Worm (Caenorhabditis elegans) whole organism, L4 larva: ENCODE results near the gene memi-3.
"Not testable (repeated sequence)": the region's sequence is repeated elsewhere in the genome, so short reads cannot be mapped to it uniquely, and the experiment has no call there.

ENCODE experiments used
- F10B5.3 ChIP-seq: sonication (generic microtip); optimal IDR thresholded peaks from 2 replicates; lab custom pipeline; 2016; ENCODE audit warnings: mild to moderate bottlenecking, missing genetic modification characterization, missing compliant biosample characterization
- F26F4.8 ChIP-seq: fragments of 200-800 bp; sonication (Bioruptor generic); conservative IDR thresholded peaks from 2 replicates; pipeline ENCODE4 v1.3.6; 2022; ENCODE audit warnings: missing genetic modification characterization, missing compliant biosample characterization
- F49E8.2 ChIP-seq: sonication (generic microtip); optimal IDR thresholded peaks from 2 replicates; lab custom pipeline; 2016; ENCODE audit warnings: missing compliant biosample characterization, mild to moderate bottlenecking, missing genetic modification characterization, borderline replicate concordance
- Y105C5A.15 ChIP-seq: fragments of 200-800 bp; sonication (Bioruptor generic); IDR thresholded peaks from 2 replicates; pipeline ENCODE4 v1.3.6; 2022; ENCODE audit warnings: missing genetic modification characterization, missing compliant biosample characterization
- Y48G9A.11 ChIP-seq: fragments of 200-800 bp; sonication (Bioruptor generic); IDR thresholded peaks from 2 replicates; pipeline ENCODE4 v1.3.6; 2022; ENCODE audit warnings: missing genetic modification reagents, missing genetic modification characterization, missing compliant biosample characterization
- Y5F2A.4 ChIP-seq: fragments of 200-800 bp; sonication (Bioruptor generic); optimal IDR thresholded peaks from 2 replicates; lab custom pipeline; 2018; ENCODE audit warnings: mild to moderate bottlenecking, missing genetic modification characterization, missing compliant biosample characterization
- arid-1 ChIP-seq: fragments of 200-800 bp; sonication (Bioruptor generic); conservative IDR thresholded peaks from 2 replicates; pipeline ENCODE4 v1.3.6; 2022; ENCODE audit warnings: missing genetic modification reagents, missing genetic modification characterization, missing compliant biosample characterization
- ceh-28 ChIP-seq: fragments of 150-350 bp; optimal IDR thresholded peaks from 2 replicates; lab custom pipeline; 2014; ENCODE audit warnings: missing biosample characterization, missing genetic modification reagents, missing genetic modification characterization
- ctbp-1 ChIP-seq: fragments of 200-800 bp; sonication (Bioruptor generic); IDR thresholded peaks from 2 replicates; pipeline ENCODE4 v1.3.6; 2022; ENCODE audit warnings: missing genetic modification reagents, missing genetic modification characterization, missing compliant biosample characterization
- dmd-8 ChIP-seq: fragments of 200-800 bp; sonication (Bioruptor generic); IDR thresholded peaks from 2 replicates; pipeline ENCODE4 v1.3.6; 2022; ENCODE audit warnings: missing genetic modification characterization, missing compliant biosample characterization
- hif-1 ChIP-seq, 2 experiments: sonication (generic microtip); optimal IDR thresholded peaks; 2 replicates each; lab custom pipeline; 2016 to 2017; ENCODE audit warnings: missing compliant biosample characterization in 2 of 2, missing genetic modification characterization in 2 of 2, missing genetic modification reagents in 2 of 2, missing genotype in 2 of 2, mild to moderate bottlenecking in 1 of 2
- jun-1 ChIP-seq: fragments of 150-350 bp; optimal IDR thresholded peaks from 2 replicates; lab custom pipeline; 2014; ENCODE audit warnings: missing biosample characterization, missing genetic modification reagents, missing genetic modification characterization
- lim-7 ChIP-seq: fragments of 200-800 bp; sonication (Bioruptor generic); IDR thresholded peaks from 2 replicates; pipeline ENCODE4 v1.3.6; 2022; ENCODE audit warnings: missing genetic modification characterization, missing compliant biosample characterization
- lin-15B ChIP-seq: fragments of 150-350 bp; sonication (generic microtip); optimal IDR thresholded peaks from 3 replicates; lab custom pipeline; 2014; ENCODE audit warnings: missing biosample characterization, missing genetic modification characterization
- lin-38 ChIP-seq: fragments of 200-800 bp; sonication (Bioruptor generic); IDR thresholded peaks from 2 replicates; pipeline ENCODE4 v1.3.6; 2022; ENCODE audit warnings: missing genetic modification reagents, missing genetic modification characterization, missing compliant biosample characterization
- mes-2 ChIP-seq: sonication (generic microtip); optimal IDR thresholded peaks from 2 replicates; lab custom pipeline; 2016; ENCODE audit warnings: missing genotype, mild to moderate bottlenecking, missing genetic modification characterization, missing compliant biosample characterization; ENCODE audit not compliant: poor library complexity, severe bottlenecking
- nhr-10 ChIP-seq: fragments of 150-350 bp; optimal IDR thresholded peaks from 2 replicates; lab custom pipeline; 2014; ENCODE audit warnings: missing biosample characterization, missing genetic modification characterization
- nhr-41 ChIP-seq: fragments of 200-800 bp; sonication (Bioruptor generic); IDR thresholded peaks from 2 replicates; pipeline ENCODE4 v1.3.6; 2022; ENCODE audit warnings: missing genetic modification reagents, missing genetic modification characterization, missing compliant biosample characterization
- nhr-6 ChIP-seq: fragments of 150-350 bp; optimal IDR thresholded peaks from 2 replicates; lab custom pipeline; 2014; ENCODE audit warnings: missing biosample characterization, missing genetic modification characterization
- pha-4 ChIP-seq, 2 experiments: fragments of 150-350 bp in 1 of 2; fragments of 200-800 bp in 1 of 2; sonication (Bioruptor generic) in 1 of 2; IDR thresholded peaks in 1 of 2; optimal IDR thresholded peaks in 1 of 2; 2 replicates each; pipeline versions ENCODE4 v1.3.6 to Lab custom; 2014 to 2022; ENCODE audit warnings: missing genetic modification characterization in 2 of 2, missing genetic modification reagents in 2 of 2, missing biosample characterization in 1 of 2, missing compliant biosample characterization in 1 of 2
- snpc-1.2 ChIP-seq: fragments of 200-800 bp; sonication (Bioruptor generic); IDR thresholded peaks from 2 replicates; pipeline ENCODE4 v1.3.6; 2022; ENCODE audit warnings: missing genetic modification reagents, missing genetic modification characterization, missing compliant biosample characterization
- unc-130 ChIP-seq: sonication (generic microtip); optimal IDR thresholded peaks from 2 replicates; lab custom pipeline; 2016; ENCODE audit warnings: missing genetic modification reagents, missing genetic modification characterization, missing compliant biosample characterization
- unc-62 ChIP-seq, 3 experiments: fragments of 150-350 bp in 1 of 3; sonication (generic microtip); optimal IDR thresholded peaks in 2 of 3; peaks in 1 of 3; 1 replicate in 1 of 3; 2 replicates in 2 of 3; lab custom pipeline; 2014 to 2017; ENCODE audit warnings: missing biosample characterization in 3 of 3, missing genetic modification characterization in 3 of 3, missing genetic modification reagents in 3 of 3, missing genotype in 1 of 3

The memi-3 gene

DNA sequence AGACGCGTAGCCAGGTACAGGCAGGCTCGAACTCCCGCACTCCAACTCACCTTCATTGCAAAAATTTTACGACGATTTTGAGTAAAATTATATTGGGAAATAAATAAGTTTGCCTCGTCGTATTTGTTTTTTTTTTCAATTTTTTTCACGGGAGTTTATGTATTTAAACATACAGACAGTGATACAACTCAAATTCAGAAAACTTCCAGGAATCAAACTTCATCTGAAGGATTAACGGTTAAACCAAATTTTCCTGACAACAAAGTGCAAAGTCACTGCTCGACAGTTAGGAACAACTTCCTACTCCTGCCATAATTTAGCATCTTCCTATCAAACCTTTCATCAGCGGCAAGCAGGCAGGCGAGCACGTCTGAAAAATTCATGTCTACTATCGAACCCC is 21.7 kb upstream of the memi-3 start, which contains the start of gene F22B3.8:
TSS of gene F22B3.8 (minus strand) at position 101 of the 400 bp plus-strand sequence.
- TF ChIP-seq unc-62 (GFP tag; optimal IDR thresholded peaks at IDR 0.05 in 1 of 2; lab: Kevin White, UChicago) (peak in 1 of 2 experiments; percentile 39), unc-62 (tag; optimal IDR thresholded peaks at IDR 0.05; lab: Kevin White, UChicago) (no peak), ctbp-1 (GFP tag; lab: Robert Waterston, UW) (no peak)

DNA sequence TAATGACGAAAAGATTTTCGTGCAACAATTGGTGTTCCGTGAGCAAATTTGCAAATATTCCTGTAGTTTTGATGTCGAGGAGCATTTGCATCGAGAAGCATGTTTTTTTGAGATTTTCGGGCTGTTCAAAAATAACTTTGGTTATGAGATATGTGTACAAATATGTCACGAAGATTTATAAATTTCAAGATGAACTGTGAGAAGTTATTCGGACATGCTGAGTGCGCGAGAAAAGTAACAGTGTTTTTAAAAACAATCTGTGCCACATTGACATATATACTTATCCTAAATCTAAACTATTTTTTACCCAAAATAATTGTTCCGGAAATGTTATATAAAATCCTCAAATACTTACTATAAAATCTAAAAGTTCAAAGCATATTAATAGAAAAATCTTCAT is 18.6 kb upstream of the memi-3 start, which contains the start of gene F22B3.7:
TSS of gene F22B3.7 (minus strand) at position 101 of the 400 bp plus-strand sequence.
- TF ChIP-seq nhr-10 (tag; lab: Kevin White, UChicago) (no peak), nhr-41 (GFP tag; lab: Robert Waterston, UW) (no peak), Y5F2A.4 (GFP tag; lab: Kevin White, UChicago) (no peak)

DNA sequence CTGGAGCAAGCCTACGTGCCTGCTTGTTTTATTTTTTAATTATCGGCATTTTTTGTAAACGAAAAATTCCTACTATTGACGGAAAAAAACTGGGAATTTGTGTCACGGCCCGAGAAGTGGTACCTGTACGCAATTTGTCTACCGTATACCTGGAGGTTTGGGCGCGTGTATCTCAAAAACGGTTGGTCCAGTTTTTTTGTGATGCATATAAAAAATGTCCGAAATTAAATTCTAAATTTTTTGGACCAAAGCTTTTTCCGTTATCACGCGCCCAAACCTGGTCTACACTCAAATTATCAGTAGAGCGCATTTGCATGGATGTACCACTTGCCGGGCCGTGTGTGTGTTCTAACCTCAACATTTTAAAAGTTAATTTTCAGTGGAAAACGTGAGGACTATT is 13.6 kb upstream of the memi-3 start, which contains the start of gene F22B3.5:
TSS of gene F22B3.5 (minus strand) at position 101 of the 400 bp plus-strand sequence.
- not testable (repeated sequence) for TF ChIP-seq jun-1 (tag; lab: Kevin White, UChicago); F10B5.3 (tag; lab: Kevin White, UChicago); hif-1 (tag; optimal IDR thresholded peaks at IDR 0.05; lab: Kevin White, UChicago)
- TF ChIP-seq, all 104 proteins: peak for 0; not testable (repeated sequence) for 104

DNA sequence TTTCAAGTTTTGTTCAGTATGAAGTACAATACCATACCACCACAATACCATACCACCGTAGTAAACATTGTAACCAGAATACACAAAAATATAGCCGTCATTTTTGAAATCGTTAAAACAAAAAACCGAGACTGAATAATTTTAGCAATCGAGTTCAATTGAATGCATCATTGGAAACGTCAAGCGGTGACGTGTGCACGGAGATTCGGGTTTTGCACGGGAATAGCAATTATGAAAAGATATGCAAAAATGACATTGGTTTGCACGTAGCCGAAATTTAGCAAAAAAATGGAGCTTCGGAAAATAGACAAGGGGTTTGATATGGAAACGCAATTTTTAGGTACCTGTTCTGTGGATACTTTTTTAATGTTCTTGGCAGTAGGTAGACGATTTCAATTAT is 11.8 kb upstream of the memi-3 start, which contains the start of gene F22B3.10:
TSS of gene F22B3.10 (minus strand) at position 101 of the 400 bp plus-strand sequence.
- TF ChIP-seq ceh-28 (tag; lab: Kevin White, UChicago) (no peak), unc-62 (GFP tag; optimal IDR thresholded peaks at IDR 0.05 in 1 of 2; lab: Kevin White, UChicago) (peak in 1 of 2 experiments; percentile 59), unc-62 (tag; optimal IDR thresholded peaks at IDR 0.05; lab: Kevin White, UChicago) (no peak)
- TF ChIP-seq, all 104 proteins: peak for 1

DNA sequence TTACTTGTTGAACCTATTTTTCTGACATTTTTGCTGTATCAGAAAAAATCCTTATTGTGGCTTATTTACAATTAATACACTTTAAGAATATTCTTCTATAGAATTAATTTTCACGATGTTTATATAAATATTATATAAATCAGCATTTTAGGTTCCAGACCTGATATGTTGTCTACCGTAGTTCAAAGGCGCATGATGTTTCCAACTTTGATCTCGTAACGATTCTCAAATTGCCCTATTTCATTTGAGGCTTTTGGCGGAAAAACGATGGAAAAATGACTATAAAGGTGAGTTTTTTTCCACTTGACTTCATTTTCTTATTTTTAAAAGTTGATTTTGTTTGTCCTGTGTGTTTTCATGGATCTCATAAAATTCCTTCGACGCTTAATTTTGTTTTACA is 6.9 kb upstream of the memi-3 start, which contains the start of gene gfat-2:
TSS of gene gfat-2 (plus strand) at position 145 of the 400 bp plus-strand sequence.
- no peak for TF ChIP-seq lin-15B (tag; lab: Kevin White, UChicago)
- TF ChIP-seq unc-130 (GFP tag; lab: Kevin White, UChicago): peak; percentile 10

DNA sequence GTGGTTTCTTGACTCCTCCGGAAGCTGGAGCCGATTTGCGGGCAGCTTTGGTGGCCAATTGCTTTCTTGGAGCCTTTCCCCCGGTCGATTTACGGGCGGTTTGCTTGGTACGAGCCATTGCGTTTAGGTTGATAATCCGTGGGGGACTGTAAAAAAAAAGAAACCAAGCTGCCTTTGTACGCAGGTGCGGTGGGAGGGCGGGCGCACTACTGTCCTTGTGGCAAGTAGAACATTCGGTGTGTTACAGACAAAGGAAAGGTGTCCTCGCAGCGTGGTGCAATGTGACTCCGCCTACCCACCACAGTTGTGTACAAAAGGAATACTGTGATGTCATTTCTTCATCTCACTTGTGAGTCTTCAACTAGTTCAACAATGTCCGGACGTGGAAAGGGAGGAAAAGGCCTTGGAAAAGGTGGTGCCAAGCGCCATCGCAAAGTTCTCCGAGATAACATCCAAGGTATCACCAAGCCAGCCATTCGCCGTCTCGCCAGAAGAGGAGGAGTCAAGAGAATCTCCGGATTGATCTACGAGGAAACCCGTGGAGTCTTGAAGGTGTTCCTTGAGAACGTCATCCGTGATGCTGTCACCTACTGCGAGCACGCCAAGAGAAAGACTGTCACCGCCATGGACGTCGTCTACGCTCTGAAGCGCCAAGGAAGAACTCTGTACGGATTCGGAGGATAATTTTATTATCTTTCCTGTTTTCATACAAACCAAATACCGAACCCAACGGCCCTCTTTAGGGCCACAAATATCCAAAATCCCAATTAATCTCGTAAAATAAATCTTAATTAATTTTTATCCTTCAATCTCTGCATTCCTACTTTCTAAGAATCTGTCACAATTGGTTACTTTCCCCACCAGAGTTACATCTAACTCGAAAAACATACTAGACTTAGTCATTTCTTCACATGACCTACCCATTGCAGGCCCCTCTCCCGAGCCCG is 3.9 kb upstream of the memi-3 start, which contains the start of the genes his-63 and his-64:
TSS of gene his-63 (minus strand) at position 118 of the 947 bp plus-strand sequence.
TSS of gene his-64 (plus strand) at position 373 of the 947 bp plus-strand sequence.
- TF ChIP-seq F49E8.2 (tag; lab: Kevin White, UChicago) (peak; percentile 25), snpc-1.2 (GFP tag; lab: Robert Waterston, UW) (peak; percentile 78), nhr-6 (tag; lab: Kevin White, UChicago) (peak; percentile 12), Y105C5A.15 (GFP tag; lab: Robert Waterston, UW) (0 out of 2 replicates have a peak, but pooled peaks have one; percentile 49), Y48G9A.11 (peak; percentile 74), mes-2 (tag; lab: Kevin White, UChicago) (peak; percentile 45), pha-4 (GFP tag; IDR thresholded peaks at IDR 0.05; lab: Robert Waterston, UW) (0 out of 2 replicates have a peak, but pooled peaks have one; percentile 8), lin-38 (GFP tag; lab: Robert Waterston, UW) (peak; percentile 55; the same call in 1 of the 2 replicates), lim-7 (peak; percentile 32; the same call in 1 of the 2 replicates), ctbp-1 (GFP tag; lab: Robert Waterston, UW) (0 out of 2 replicates have a peak, but pooled peaks have one; percentile 17), F26F4.8 (GFP tag; lab: Robert Waterston, UW) (0 out of 2 replicates have a peak, but pooled peaks have one; percentile 56)
- not testable (repeated sequence) for TF ChIP-seq pha-4 (tag; optimal IDR thresholded peaks at IDR 0.05; lab: Kevin White, UChicago)

DNA sequence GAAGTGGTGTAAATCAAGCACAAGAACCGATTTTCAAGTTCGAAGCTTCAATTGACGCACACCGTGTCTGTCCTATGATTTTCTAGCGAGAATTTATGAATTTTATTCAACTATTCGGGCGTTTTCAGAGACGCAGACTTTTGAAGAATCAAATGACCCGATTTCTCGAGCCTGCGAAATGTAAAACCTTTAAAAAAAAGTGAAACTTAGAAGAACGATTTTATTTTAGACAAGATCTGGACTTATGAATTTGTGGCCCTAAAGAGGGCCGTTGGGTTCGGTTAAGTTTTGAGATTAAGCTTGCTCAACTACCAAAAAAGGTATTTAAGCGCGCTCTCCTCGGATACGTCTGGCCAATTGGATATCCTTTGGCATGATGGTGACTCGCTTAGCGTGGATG is 3.0 kb upstream of the memi-3 start:
- TF ChIP-seq snpc-1.2 (GFP tag; lab: Robert Waterston, UW) (peak; percentile 50; the same call in 1 of the 2 replicates), dmd-8 (GFP tag; lab: Robert Waterston, UW) (0 out of 2 replicates have a peak, but pooled peaks have one; percentile 7), arid-1 (GFP tag; lab: Robert Waterston, UW) (0 out of 2 replicates have a peak, but pooled peaks have one; percentile 17), lin-38 (GFP tag; lab: Robert Waterston, UW) (peak; percentile 33; the same call in 1 of the 2 replicates)
